In genomic region chr3L:16113607-16114337, dm6 we compare ENCODE assay signal across 1 fruit fly cellular context.
TF ChIP-seq lines count a peak whose summit lies in the region.

No protein-coding gene starts in this region.

TF ChIP-seq in whole organism, embryonic, 481 proteins besides CTCF, POLR2A, EP300 and RAD21 (continued from another document and continues in another):
- TF ChIP-seq CG17186 (GFP tag; optimal IDR thresholded peaks at IDR 0.05; lab: Kevin White, UChicago) (peak; percentile 92), Mrtf (GFP tag; IDR thresholded peaks at IDR 0.05; lab: Robert Waterston, UW) (peak; percentile 61; the same call in 1 of the 3 replicates), Max (GFP tag; optimal IDR thresholded peaks at IDR 0.05; lab: Kevin White, UChicago) (peak; percentile 88), run (tag; optimal IDR thresholded peaks at IDR 0.05; lab: Kevin White, UChicago) (peak; percentile 51), stwl (tag; optimal IDR thresholded peaks at IDR 0.05; lab: Kevin White, UChicago) (peak; percentile 13), pzg (GFP tag; optimal IDR thresholded peaks at IDR 0.05; lab: Kevin White, UChicago) (peak; percentile 86), Nf-YC (tag; optimal IDR thresholded peaks at IDR 0.05; lab: Kevin White, UChicago) (no peak), Myb (GFP tag; optimal IDR thresholded peaks at IDR 0.05; lab: Kevin White, UChicago) (peak; percentile 33), CG9727 (GFP tag; optimal IDR thresholded peaks at IDR 0.05; lab: Kevin White, UChicago) (peak; percentile 89), mam (GFP tag; optimal IDR thresholded peaks at IDR 0.05; lab: Kevin White, UChicago) (peak; percentile 91), CG12391 (tag; optimal IDR thresholded peaks at IDR 0.05; lab: Kevin White, UChicago) (peak; percentile 90), CG12071 (GFP tag; optimal IDR thresholded peaks at IDR 0.05; lab: Kevin White, UChicago) (no peak), bowl (GFP tag; IDR thresholded peaks at IDR 0.05; lab: Robert Waterston, UW) (no peak), MBD-R2 (GFP tag; IDR thresholded peaks at IDR 0.05; lab: Robert Waterston, UW) (peak; percentile 67), yki (optimal IDR thresholded peaks at IDR 0.05; lab: Kevin White, UChicago) (no peak), CG4282 (GFP tag; optimal IDR thresholded peaks at IDR 0.05; lab: Kevin White, UChicago) (peak; percentile 75), CG32532 (GFP tag; IDR thresholded peaks at IDR 0.05; lab: Robert Waterston, UW) (peak; percentile 88), CG8944 (GFP tag; optimal IDR thresholded peaks at IDR 0.05; lab: Kevin White, UChicago) (peak; percentile 75), da (GFP tag; optimal IDR thresholded peaks at IDR 0.05; lab: Kevin White, UChicago) (no peak), croc (GFP tag; conservative IDR thresholded peaks at IDR 0.05; lab: Robert Waterston, UW) (peak; percentile 39; the same call in 2 of the 3 replicates), seq (GFP tag; IDR thresholded peaks at IDR 0.05; lab: Robert Waterston, UW) (peak; percentile 83), CG4404 (GFP tag; IDR thresholded peaks at IDR 0.05; lab: Robert Waterston, UW) (peak; percentile 52), Dp (GFP tag; optimal IDR thresholded peaks at IDR 0.05; lab: Kevin White, UChicago) (peak; percentile 51), ci (GFP tag; IDR thresholded peaks at IDR 0.05; lab: Robert Waterston, UW) (peak; percentile 87), CG34376 (GFP tag; optimal IDR thresholded peaks at IDR 0.05; lab: Kevin White, UChicago) (peak; percentile 88), jumu (GFP tag; optimal IDR thresholded peaks at IDR 0.05; lab: Kevin White, UChicago) (peak; percentile 85), esg (GFP tag; conservative IDR thresholded peaks at IDR 0.05; lab: Robert Waterston, UW) (peak; percentile 75), oc (tag; optimal IDR thresholded peaks at IDR 0.05; lab: Kevin White, UChicago) (no peak), CG33213 (GFP tag; optimal IDR thresholded peaks at IDR 0.05; lab: Kevin White, UChicago) (peak; percentile 85), wek (GFP tag; optimal IDR thresholded peaks at IDR 0.05; lab: Kevin White, UChicago) (no peak), trh (GFP tag; optimal IDR thresholded peaks at IDR 0.05; lab: Kevin White, UChicago) (peak; percentile 70), emc (GFP tag; optimal IDR thresholded peaks at IDR 0.05; lab: Kevin White, UChicago) (peak; percentile 76), NfI (GFP tag; optimal IDR thresholded peaks at IDR 0.05; lab: Kevin White, UChicago) (peak; percentile 85), Poxn (GFP tag; IDR thresholded peaks at IDR 0.05; lab: Robert Waterston, UW) (0 out of 2 replicates have a peak, but pooled peaks have one; percentile 34), CG12155 (GFP tag; optimal IDR thresholded peaks at IDR 0.05; lab: Kevin White, UChicago) (peak; percentile 80), disco-r (GFP tag; optimal IDR thresholded peaks at IDR 0.05; lab: Kevin White, UChicago) (peak; percentile 69), CG17385 (GFP tag; optimal IDR thresholded peaks at IDR 0.05; lab: Kevin White, UChicago) (no peak), row (GFP tag; IDR thresholded peaks at IDR 0.05; lab: Robert Waterston, UW) (peak; percentile 91), slp2 (GFP tag; optimal IDR thresholded peaks at IDR 0.05; lab: Kevin White, UChicago) (peak; percentile 65), CG1603 (tag; optimal IDR thresholded peaks at IDR 0.05; lab: Kevin White, UChicago) (peak; percentile 87), kay (GFP tag; optimal IDR thresholded peaks at IDR 0.05; lab: Kevin White, UChicago) (peak; percentile 83), Optix (GFP tag; IDR thresholded peaks at IDR 0.05; lab: Robert Waterston, UW) (peak; percentile 71), CHES-1-like (GFP tag; optimal IDR thresholded peaks at IDR 0.05; lab: Kevin White, UChicago) (peak; percentile 87), CG8765 (GFP tag; IDR thresholded peaks at IDR 0.05; lab: Robert Waterston, UW) (peak; percentile 54), Scr (GFP tag; IDR thresholded peaks at IDR 0.05; lab: Robert Waterston, UW; ENCODE audit: partially characterized antibody) (peak; percentile 62), Spps (tag; optimal IDR thresholded peaks at IDR 0.05; lab: Kevin White, UChicago) (no peak), crc (GFP tag; optimal IDR thresholded peaks at IDR 0.05; lab: Kevin White, UChicago) (peak; percentile 77), grau (tag; optimal IDR thresholded peaks at IDR 0.05; lab: Kevin White, UChicago) (peak; percentile 82), tin (GFP tag; optimal IDR thresholded peaks at IDR 0.05; lab: Kevin White, UChicago) (peak; percentile 78), CG4424 (GFP tag; optimal IDR thresholded peaks at IDR 0.05; lab: Kevin White, UChicago) (peak; percentile 71), CG18599 (GFP tag; optimal IDR thresholded peaks at IDR 0.05; lab: Kevin White, UChicago) (no peak), inv (GFP tag; IDR thresholded peaks at IDR 0.05; lab: Robert Waterston, UW; ENCODE audit: partially characterized antibody) (peak; percentile 52), trem (tag; optimal IDR thresholded peaks at IDR 0.05; lab: Kevin White, UChicago) (peak; percentile 59), Bdp1 (GFP tag; optimal IDR thresholded peaks at IDR 0.05; lab: Kevin White, UChicago) (peak; percentile 78), bsh (GFP tag; optimal IDR thresholded peaks at IDR 0.05; lab: Kevin White, UChicago) (peak; percentile 41 to 71), CG8281 (tag; optimal IDR thresholded peaks at IDR 0.05; lab: Kevin White, UChicago) (no peak), CG12104 (GFP tag; optimal IDR thresholded peaks at IDR 0.05; lab: Kevin White, UChicago) (peak; percentile 89), fru (optimal IDR thresholded peaks at IDR 0.05; lab: Kevin White, UChicago) (no peak), CG18011 (GFP tag; optimal IDR thresholded peaks at IDR 0.05; lab: Kevin White, UChicago) (peak; percentile 64), E2f2 (GFP tag; IDR thresholded peaks at IDR 0.05; lab: Robert Waterston, UW) (peak; percentile 64), wdn (GFP tag; IDR thresholded peaks at IDR 0.05; lab: Robert Waterston, UW) (no peak), Abd-B (GFP tag; optimal IDR thresholded peaks at IDR 0.05; lab: Kevin White, UChicago) (no peak), Lhr (GFP tag; optimal IDR thresholded peaks at IDR 0.05; lab: Kevin White, UChicago) (peak; percentile 61), phol (tag; optimal IDR thresholded peaks at IDR 0.05; lab: Kevin White, UChicago) (peak; percentile 100), CG1529 (GFP tag; optimal IDR thresholded peaks at IDR 0.05; lab: Kevin White, UChicago) (no peak), mld (GFP tag; IDR thresholded peaks at IDR 0.05; lab: Robert Waterston, UW; ENCODE audit: partially characterized antibody) (no peak; the same call in 2 of the 3 replicates), en (GFP tag; optimal IDR thresholded peaks at IDR 0.05; lab: Kevin White, UChicago) (peak; percentile 27), pho (GFP tag; optimal IDR thresholded peaks at IDR 0.05; lab: Kevin White, UChicago) (peak; percentile 93), so (GFP tag; IDR thresholded peaks at IDR 0.05; lab: Robert Waterston, UW) (peak; percentile 79), Aef1 (GFP tag; IDR thresholded peaks at IDR 0.05; lab: Robert Waterston, UW) (peak; percentile 70), gcm (GFP tag; optimal IDR thresholded peaks at IDR 0.05; lab: Kevin White, UChicago) (peak; percentile 95), vvl (GFP tag; IDR thresholded peaks at IDR 0.05; lab: Robert Waterston, UW) (peak; percentile 90), CG15479 (GFP tag; optimal IDR thresholded peaks at IDR 0.05; lab: Kevin White, UChicago) (peak; percentile 99), CG7839 (tag; optimal IDR thresholded peaks at IDR 0.05; lab: Kevin White, UChicago) (no peak), tap (tag; optimal IDR thresholded peaks at IDR 0.05; lab: Kevin White, UChicago) (no peak), CG43689 (GFP tag; IDR thresholded peaks at IDR 0.05; lab: Robert Waterston, UW) (no peak), Gug (GFP tag; IDR thresholded peaks at IDR 0.05; lab: Robert Waterston, UW) (peak; percentile 76; the same call in 3 of the 4 replicates), Kr (GFP tag; optimal IDR thresholded peaks at IDR 0.05; lab: Kevin White, UChicago) (no peak), dati (GFP tag; IDR thresholded peaks at IDR 0.05; lab: Robert Waterston, UW) (peak; percentile 30; the same call in 1 of the 2 replicates), Rx (GFP tag; IDR thresholded peaks at IDR 0.05; lab: Robert Waterston, UW) (peak; percentile 67; the same call in 1 of the 2 replicates), hbn (GFP tag; IDR thresholded peaks at IDR 0.05; lab: Robert Waterston, UW; ENCODE audit: partially characterized antibody) (peak; percentile 34; the same call in 1 of the 2 replicates), Oaz (GFP tag; IDR thresholded peaks at IDR 0.05; lab: Robert Waterston, UW) (no peak; the same call in 1 of the 2 replicates), nerfin-1 (tag; optimal IDR thresholded peaks at IDR 0.05; lab: Kevin White, UChicago) (peak; percentile 78), bbx (GFP tag; IDR thresholded peaks at IDR 0.05; lab: Robert Waterston, UW; ENCODE audit: partially characterized antibody) (peak; percentile 80), CG10274 (GFP tag; optimal IDR thresholded peaks at IDR 0.05; lab: Kevin White, UChicago) (peak; percentile 30), CG6254 (GFP tag; optimal IDR thresholded peaks at IDR 0.05; lab: Kevin White, UChicago) (peak; percentile 55), Camta (GFP tag; optimal IDR thresholded peaks at IDR 0.05; lab: Kevin White, UChicago) (peak; percentile 87), toy (GFP tag; IDR thresholded peaks at IDR 0.05; lab: Robert Waterston, UW) (peak; percentile 52; the same call in 1 of the 2 replicates), CoRest (tag; optimal IDR thresholded peaks at IDR 0.05; lab: Kevin White, UChicago) (peak; percentile 81), abd-A (tag; optimal IDR thresholded peaks at IDR 0.05; lab: Kevin White, UChicago) (no peak), crp (GFP tag; optimal IDR thresholded peaks at IDR 0.05; lab: Kevin White, UChicago) (peak in 1 of 2 experiments; percentile 32), aop (GFP tag; IDR thresholded peaks at IDR 0.05; lab: Robert Waterston, UW) (no peak), Oli (tag; optimal IDR thresholded peaks at IDR 0.05; lab: Kevin White, UChicago) (peak; percentile 65), CG3995 (GFP tag; optimal IDR thresholded peaks at IDR 0.05; lab: Kevin White, UChicago) (no peak), CG17612 (GFP tag; IDR thresholded peaks at IDR 0.05; lab: Robert Waterston, UW) (no peak), CG10462 (GFP tag; optimal IDR thresholded peaks at IDR 0.05; lab: Kevin White, UChicago) (peak; percentile 33), Gsc (GFP tag; IDR thresholded peaks at IDR 0.05; lab: Robert Waterston, UW) (no peak), Dbx (GFP tag; IDR thresholded peaks at IDR 0.05; lab: Robert Waterston, UW) (peak; percentile 89), Asciz (GFP tag; optimal IDR thresholded peaks at IDR 0.05; lab: Kevin White, UChicago) (no peak), Six4 (GFP tag; optimal IDR thresholded peaks at IDR 0.05; lab: Kevin White, UChicago) (peak; percentile 76), CG11560 (tag; IDR thresholded peaks at IDR 0.05; lab: Robert Waterston, UW) (peak; percentile 18; the same call in 1 of the 3 replicates), CG4617 (GFP tag; optimal IDR thresholded peaks at IDR 0.05; lab: Kevin White, UChicago; ENCODE audit: borderline replicate concordance) (peak; percentile 88), CG11696 (GFP tag; IDR thresholded peaks at IDR 0.05; lab: Robert Waterston, UW) (peak; percentile 56), TFAM (GFP tag; optimal IDR thresholded peaks at IDR 0.05; lab: Kevin White, UChicago) (no peak), gfzf (GFP tag; optimal IDR thresholded peaks at IDR 0.05; lab: Kevin White, UChicago) (no peak), dmrt11E (tag; optimal IDR thresholded peaks at IDR 0.05; lab: Kevin White, UChicago) (peak; percentile 66), eyg (GFP tag; optimal IDR thresholded peaks at IDR 0.05; lab: Kevin White, UChicago) (peak; percentile 77), maf-S (GFP tag; optimal IDR thresholded peaks at IDR 0.05; lab: Kevin White, UChicago) (peak; percentile 82), CG13287 (GFP tag; IDR thresholded peaks at IDR 0.05; lab: Robert Waterston, UW; ENCODE audit: partially characterized antibody) (peak; percentile 79), CG15011 (GFP tag; optimal IDR thresholded peaks at IDR 0.05; lab: Kevin White, UChicago) (no peak), CG11085 (GFP tag; IDR thresholded peaks at IDR 0.05; lab: Robert Waterston, UW) (0 out of 2 replicates have a peak, but pooled peaks have one; percentile 65), Nf-YB (GFP tag; optimal IDR thresholded peaks at IDR 0.05; lab: Kevin White, UChicago) (peak; percentile 67), gsb-n (tag; optimal IDR thresholded peaks at IDR 0.05; lab: Kevin White, UChicago) (no peak), Trl (optimal IDR thresholded peaks at IDR 0.05; lab: Kevin White, UChicago) (no peak), Trl (GFP tag; optimal IDR thresholded peaks at IDR 0.05; lab: Kevin White, UChicago) (peak; percentile 84), CG3726 (GFP tag; IDR thresholded peaks at IDR 0.05; lab: Robert Waterston, UW) (no peak), CG11247 (GFP tag; IDR thresholded peaks at IDR 0.05; lab: Robert Waterston, UW) (peak; percentile 56), odd (GFP tag; optimal IDR thresholded peaks at IDR 0.05; lab: Kevin White, UChicago) (no peak), CG6272 (GFP tag; IDR thresholded peaks at IDR 0.05; lab: Robert Waterston, UW) (peak; percentile 51), ac (GFP tag; optimal IDR thresholded peaks at IDR 0.05; lab: Kevin White, UChicago) (no peak), E2f1 (GFP tag; IDR thresholded peaks at IDR 0.05; lab: Robert Waterston, UW) (peak; percentile 75), Sin3A (optimal IDR thresholded peaks at IDR 0.05; lab: Kevin White, UChicago) (peak; percentile 62), Neu2 (GFP tag; optimal IDR thresholded peaks at IDR 0.05; lab: Kevin White, UChicago; ENCODE audit: borderline replicate concordance) (no peak), CG3838 (GFP tag; optimal IDR thresholded peaks at IDR 0.05; lab: Kevin White, UChicago) (peak; percentile 46), chn (GFP tag; optimal IDR thresholded peaks at IDR 0.05; lab: Kevin White, UChicago) (peak; percentile 83), lbe (GFP tag; optimal IDR thresholded peaks at IDR 0.05; lab: Kevin White, UChicago) (peak; percentile 94), CG14860 (GFP tag; IDR thresholded peaks at IDR 0.05; lab: Robert Waterston, UW; ENCODE audit: partially characterized antibody) (peak; percentile 32; the same call in 1 of the 3 replicates), btn (GFP tag; optimal IDR thresholded peaks at IDR 0.05; lab: Kevin White, UChicago) (no peak), chm (GFP tag; IDR thresholded peaks at IDR 0.05; lab: Robert Waterston, UW) (peak; percentile 88), ewg (GFP tag; optimal IDR thresholded peaks at IDR 0.05; lab: Kevin White, UChicago) (peak; percentile 97)
